Worm (Caenorhabditis elegans): ENCODE data around the gene K05G3.2.
A peak's percentile ranks its signal among the peaks of the same experiment; 100 is the strongest.
"Not testable (repeated sequence)": the region's sequence is repeated elsewhere in the genome, so short reads cannot be mapped to it uniquely, and the experiment has no call there.

Gene K05G3.2

ce11 chrX:16523827-16524226 lies 29.1 kb downstream of the K05G3.2 start:
- TF ChIP-seq pha-4 (GFP tag; IDR thresholded peaks at IDR 0.05), result peak; percentile 15; the same call in 1 of the 2 replicates
- not testable (repeated sequence) for TF ChIP-seq pha-4 (tag; optimal IDR thresholded peaks at IDR 0.05)

ce11 chrX:16524310-16524709 lies 29.6 kb downstream of the K05G3.2 start:
- TF ChIP-seq tag-97 (GFP tag; IDR thresholded peaks at IDR 0.05), result no peak
- no peak for TF ChIP-seq F26F4.8 (GFP tag; conservative IDR thresholded peaks at IDR 0.05)
- no peak for TF ChIP-seq unc-130 (GFP tag; optimal IDR thresholded peaks at IDR 0.05)
- TF ChIP-seq egl-27 (tag; optimal IDR thresholded peaks at IDR 0.05), result no peak
- no peak for TF ChIP-seq ceh-32 (tag; optimal IDR thresholded peaks at IDR 0.05; ENCODE audit: poor library complexity)
- no peak for TF ChIP-seq spr-3 (GFP tag; optimal IDR thresholded peaks at IDR 0.05)
- no peak for TF ChIP-seq hlh-30 (tag; optimal IDR thresholded peaks at IDR 0.05; ENCODE audit: insufficient read depth)
- no peak for TF ChIP-seq lin-38 (GFP tag; IDR thresholded peaks at IDR 0.05)
- TF ChIP-seq ctbp-1 (GFP tag; IDR thresholded peaks at IDR 0.05), result no peak
- no peak for TF ChIP-seq aha-1 (tag)
- no peak for TF ChIP-seq rbr-2 (tag; optimal IDR thresholded peaks at IDR 0.05)

DNA sequence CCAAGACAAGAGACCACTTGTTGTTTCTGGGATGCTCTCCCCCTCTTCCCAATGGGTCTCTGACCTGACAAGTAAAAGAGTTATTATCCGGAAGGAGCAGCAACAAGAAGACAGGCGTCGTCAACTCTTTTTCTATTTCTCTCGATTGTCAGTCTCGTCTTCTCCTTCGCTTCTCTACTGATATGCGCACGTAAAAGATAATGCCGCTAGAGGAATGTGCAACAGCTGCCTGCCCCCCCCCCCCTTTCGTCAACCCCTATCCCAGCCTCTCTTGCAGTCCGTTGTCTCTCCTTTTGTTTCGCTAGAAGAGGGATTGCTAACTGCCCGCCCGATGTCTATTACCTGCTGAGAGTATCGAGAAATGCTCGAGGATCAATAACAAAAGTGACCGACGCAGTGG lies 30.9 kb downstream of the K05G3.2 start:
- TF ChIP-seq madf-5 (GFP tag; IDR thresholded peaks at IDR 0.05), result no peak
- no peak for TF ChIP-seq unc-62 (GFP tag; optimal IDR thresholded peaks at IDR 0.05 in 1 of 2)
- no peak for TF ChIP-seq unc-62 (tag; optimal IDR thresholded peaks at IDR 0.05)
- peak; percentile 33 for TF ChIP-seq hlh-30 (tag; optimal IDR thresholded peaks at IDR 0.05; ENCODE audit: insufficient read depth)
- TF ChIP-seq zfp-3 (GFP tag; conservative IDR thresholded peaks at IDR 0.05), result no peak
- TF ChIP-seq nhr-11 (tag; optimal IDR thresholded peaks at IDR 0.05), result peak; percentile 29
- TF ChIP-seq daf-16 (GFP tag; optimal IDR thresholded peaks at IDR 0.05), result peak in 1 of 2 experiments; percentile 12
- no peak for TF ChIP-seq daf-16 (tag; optimal IDR thresholded peaks at IDR 0.05)
- TF ChIP-seq F49E8.2 (tag; optimal IDR thresholded peaks at IDR 0.05; ENCODE audit: borderline replicate concordance), result no peak
- TF ChIP-seq mxl-2 (GFP tag; conservative IDR thresholded peaks at IDR 0.05), result no peak
- no peak for TF ChIP-seq rbr-2 (tag; optimal IDR thresholded peaks at IDR 0.05)
- no peak for TF ChIP-seq nhr-10 (tag; optimal IDR thresholded peaks at IDR 0.05)
- peak; percentile 27; the same call in 1 of the 2 replicates for TF ChIP-seq set-16 (GFP tag; IDR thresholded peaks at IDR 0.05)
- TF ChIP-seq hlh-11 (tag; optimal IDR thresholded peaks at IDR 0.05), result peak; percentile 55

ce11 chrX:16527815-16528214 lies 33.1 kb downstream of the K05G3.2 start:
- TF ChIP-seq set-16 (GFP tag; IDR thresholded peaks at IDR 0.05) (peak; percentile 72), ceh-82 (tag; optimal IDR thresholded peaks at IDR 0.05) (no peak)

- no peak for TF ChIP-seq egl-27 (tag; optimal IDR thresholded peaks at IDR 0.05)
- peak; percentile 40 for TF ChIP-seq hlh-11 (tag; optimal IDR thresholded peaks at IDR 0.05)
- TF ChIP-seq lin-29 (GFP tag; IDR thresholded peaks at IDR 0.05), result no peak
- TF ChIP-seq madf-5 (GFP tag; IDR thresholded peaks at IDR 0.05), result no peak
- no peak for TF ChIP-seq ZK337.2 (GFP tag; IDR thresholded peaks at IDR 0.05)
- no peak for TF ChIP-seq dve-1 (tag; optimal IDR thresholded peaks at IDR 0.05; ENCODE audit: insufficient read depth)
- peak; percentile 55 for TF ChIP-seq mxl-3 (GFP tag; optimal IDR thresholded peaks at IDR 0.05)
- 0 out of 2 replicates have a peak, but pooled peaks have one; percentile 15 for TF ChIP-seq egl-43 (GFP tag; IDR thresholded peaks at IDR 0.05)
- TF ChIP-seq attf-4 (tag; optimal IDR thresholded peaks at IDR 0.05), result no peak
- TF ChIP-seq fkh-10 (GFP tag; optimal IDR thresholded peaks at IDR 0.05), result no peak
- TF ChIP-seq pqm-1 (tag; optimal IDR thresholded peaks at IDR 0.05), result no peak
- TF ChIP-seq saeg-2 (GFP tag; IDR thresholded peaks at IDR 0.05), result no peak
- peak; percentile 29 for TF ChIP-seq nhr-48 (tag; optimal IDR thresholded peaks at IDR 0.05)
- no peak for TF ChIP-seq hif-1 (tag; optimal IDR thresholded peaks at IDR 0.05)
- TF ChIP-seq mdt-29 (GFP tag; IDR thresholded peaks at IDR 0.05), result no peak
- no peak for TF ChIP-seq F26F4.8 (GFP tag; conservative IDR thresholded peaks at IDR 0.05)
- no peak for TF ChIP-seq dmd-6 (GFP tag; IDR thresholded peaks at IDR 0.05)
- TF ChIP-seq F44E2.7 (GFP tag; IDR thresholded peaks at IDR 0.05), result no peak
- no peak for TF ChIP-seq mdl-1 (tag; optimal IDR thresholded peaks at IDR 0.05)
- no peak for TF ChIP-seq lir-3 (tag; optimal IDR thresholded peaks at IDR 0.05)
- TF ChIP-seq D1046.2 (GFP tag; IDR thresholded peaks at IDR 0.05), result no peak
- no peak for TF ChIP-seq cey-2 (tag; optimal IDR thresholded peaks at IDR 0.05; ENCODE audit: borderline replicate concordance, insufficient read depth)
- no peak for TF ChIP-seq daf-19 (GFP tag; conservative IDR thresholded peaks at IDR 0.05)
Measured at ce11 chrX:16529937-16530336, 35.2 kb downstream of the K05G3.2 start.
